Worm (Caenorhabditis elegans) whole organism, mixed stage, embryonic: ENCODE results near the gene T15H9.4.

Experiments used
- M03D4.4 ChIP-seq: sonication (generic microtip); optimal IDR thresholded peaks from 2 replicates; lab custom pipeline; 2017; ENCODE audit warnings: mild to moderate bottlenecking, missing genetic modification characterization, missing compliant biosample characterization
- ceh-43 ChIP-seq: fragments of 200-800 bp; sonication (Bioruptor generic); optimal IDR thresholded peaks from 2 replicates; lab custom pipeline; 2018; ENCODE audit warnings: mild to moderate bottlenecking, missing genetic modification characterization, moderate library complexity, missing compliant biosample characterization
- drap-1 ChIP-seq: fragments of 200-800 bp; sonication (Bioruptor generic); optimal IDR thresholded peaks from 3 replicates; lab custom pipeline; 2018; ENCODE audit warnings: mild to moderate bottlenecking, missing genetic modification characterization, missing compliant biosample characterization
- elt-3 ChIP-seq: fragments of 150-350 bp; optimal IDR thresholded peaks from 2 replicates; lab custom pipeline; 2014; ENCODE audit warnings: missing biosample characterization, missing genetic modification characterization
- lin-13 ChIP-seq: fragments of 150-350 bp; optimal IDR thresholded peaks from 2 replicates; lab custom pipeline; 2014; ENCODE audit warnings: missing biosample characterization, missing genetic modification characterization
- lin-32 ChIP-seq: fragments of 200-800 bp; sonication (Bioruptor generic); optimal IDR thresholded peaks from 2 replicates; lab custom pipeline; 2018; ENCODE audit warnings: mild to moderate bottlenecking, missing genetic modification characterization, missing compliant biosample characterization
- nhr-28 ChIP-seq: fragments of 150-350 bp; optimal IDR thresholded peaks from 2 replicates; lab custom pipeline; 2014; ENCODE audit warnings: missing biosample characterization, missing genetic modification characterization
- pha-4 ChIP-seq: fragments of 150-350 bp; optimal IDR thresholded peaks from 2 replicates; lab custom pipeline; 2018; ENCODE audit warnings: missing biosample characterization, missing genetic modification reagents, missing genetic modification characterization
- snpc-4 ChIP-seq: fragments of 150-350 bp; optimal IDR thresholded peaks from 2 replicates; lab custom pipeline; 2014; ENCODE audit warnings: missing biosample characterization, missing genetic modification characterization
- sptf-1 ChIP-seq: sonication (generic microtip); optimal IDR thresholded peaks from 2 replicates; lab custom pipeline; 2017; ENCODE audit warnings: mild to moderate bottlenecking, missing genetic modification characterization, moderate library complexity, missing compliant biosample characterization
- ztf-11 ChIP-seq: fragments of 150-350 bp; optimal IDR thresholded peaks from 2 replicates; lab custom pipeline; 2014; ENCODE audit warnings: missing biosample characterization, missing genetic modification characterization

ce11 chrII:9651700-9652099 is 40.0 kb downstream of the T15H9.4 start, which contains the start of gene ZK1307.4:
- TF ChIP-seq drap-1 (GFP tag; lab: Kevin White, UChicago) (no peak), lin-13 (tag; lab: Kevin White, UChicago) (no peak), pha-4 (tag; lab: Kevin White, UChicago) (no peak), sptf-1 (no peak), ceh-43 (GFP tag; lab: Kevin White, UChicago) (no peak), snpc-4 (no peak), M03D4.4 (tag; lab: Kevin White, UChicago) (no peak), ztf-11 (tag; lab: Kevin White, UChicago) (no peak), nhr-28 (tag; lab: Kevin White, UChicago) (no peak), lin-32 (GFP tag; lab: Kevin White, UChicago) (no peak), elt-3 (tag; lab: Kevin White, UChicago) (no peak)
